Worm (Caenorhabditis elegans): ENCODE data around the gene F59A2.5.

F59A2.5 gene

ce11 chrIII:3390144-3390543 is 14.5 kb upstream of the F59A2.5 start (continued):
- TF ChIP-seq snpc-1.3 (tag; optimal IDR thresholded peaks at IDR 0.05; ENCODE audit: insufficient read depth), result peak; percentile 28
- no peak for TF ChIP-seq B0261.1 (tag; optimal IDR thresholded peaks at IDR 0.05)
- no peak for TF ChIP-seq sea-2 (GFP tag; IDR thresholded peaks at IDR 0.05)
- no peak for TF ChIP-seq Y53F4B.3 (GFP tag; IDR thresholded peaks at IDR 0.05)
- TF ChIP-seq ceh-79 (tag; optimal IDR thresholded peaks at IDR 0.05), result no peak
- no peak for TF ChIP-seq ztf-28 (GFP tag; IDR thresholded peaks at IDR 0.05)
- no peak for TF ChIP-seq dpff-1 (tag; optimal IDR thresholded peaks at IDR 0.05)
- TF ChIP-seq K12H6.12 (tag; optimal IDR thresholded peaks at IDR 0.05), result no peak
- peak; percentile 57; the same call in 1 of the 2 replicates for TF ChIP-seq pbrm-1 (GFP tag; IDR thresholded peaks at IDR 0.05)
- TF ChIP-seq Y79H2A.3 (GFP tag; conservative IDR thresholded peaks at IDR 0.05), result no peak
- TF ChIP-seq rpc-1 (optimal IDR thresholded peaks at IDR 0.05), result no peak
- no peak for TF ChIP-seq rpc-1 (tag; optimal IDR thresholded peaks at IDR 0.05)
- TF ChIP-seq ceh-58 (GFP tag; IDR thresholded peaks at IDR 0.05), result no peak
- TF ChIP-seq lsl-1 (GFP tag; optimal IDR thresholded peaks at IDR 0.05), result peak; percentile 99
- no peak for TF ChIP-seq zim-3 (tag; optimal IDR thresholded peaks at IDR 0.05)
- TF ChIP-seq ekl-4 (GFP tag; IDR thresholded peaks at IDR 0.05), result 0 out of 2 replicates have a peak, but pooled peaks have one; percentile 40
- no peak for TF ChIP-seq Y53G8AR.9 (GFP tag; conservative IDR thresholded peaks at IDR 0.05)
- TF ChIP-seq tbx-9 (tag; optimal IDR thresholded peaks at IDR 0.05; ENCODE audit: borderline replicate concordance), result no peak
- TF ChIP-seq rcor-1 (GFP tag; IDR thresholded peaks at IDR 0.05), result peak; percentile 51
- no peak for TF ChIP-seq madf-10 (tag; optimal IDR thresholded peaks at IDR 0.05)
- no peak for TF ChIP-seq pha-4 (tag; optimal IDR thresholded peaks at IDR 0.05)
- peak; percentile 22; the same call in 1 of the 2 replicates for TF ChIP-seq dox-1 (GFP tag; IDR thresholded peaks at IDR 0.05)
- no peak for TF ChIP-seq F57A8.1 (GFP tag; optimal IDR thresholded peaks at IDR 0.05)
- TF ChIP-seq egrh-3 (GFP tag; IDR thresholded peaks at IDR 0.05), result no peak
- peak; percentile 48 for TF ChIP-seq snpc-1.1 (tag; optimal IDR thresholded peaks at IDR 0.05; ENCODE audit: insufficient read depth)
- TF ChIP-seq F33H1.4 (GFP tag; IDR thresholded peaks at IDR 0.05), result peak; percentile 98
- no peak for TF ChIP-seq T07F8.4 (tag; optimal IDR thresholded peaks at IDR 0.05)
- peak; percentile 27 for TF ChIP-seq dpl-1 (GFP tag; optimal IDR thresholded peaks at IDR 0.05)
- peak; percentile 73 for TF ChIP-seq tlf-1 (GFP tag; optimal IDR thresholded peaks at IDR 0.05)
- TF ChIP-seq C17E4.6 (GFP tag; IDR thresholded peaks at IDR 0.05), result no peak
- peak; percentile 98 for TF ChIP-seq madf-6 (GFP tag; IDR thresholded peaks at IDR 0.05)
- no peak for TF ChIP-seq nfya-1 (tag; optimal IDR thresholded peaks at IDR 0.05; ENCODE audit: borderline replicate concordance, insufficient read depth)
- peak; percentile 34; the same call in 1 of the 2 replicates for TF ChIP-seq hmg-1.2 (GFP tag; IDR thresholded peaks at IDR 0.05)
- no peak for TF ChIP-seq lin-35 (GFP tag; optimal IDR thresholded peaks at IDR 0.05)
- peak; percentile 99 for TF ChIP-seq xnd-1 (tag; optimal IDR thresholded peaks at IDR 0.05)
- no peak for TF ChIP-seq mes-4 (tag; optimal IDR thresholded peaks at IDR 0.05)
- no peak for TF ChIP-seq K11D2.4 (GFP tag; IDR thresholded peaks at IDR 0.05)
- no peak for TF ChIP-seq madf-3 (GFP tag; IDR thresholded peaks at IDR 0.05)
- 0 out of 2 replicates have a peak, but pooled peaks have one; percentile 12 for TF ChIP-seq attf-6 (GFP tag; IDR thresholded peaks at IDR 0.05)

- TF ChIP-seq Y67H2A.10 (GFP tag; conservative IDR thresholded peaks at IDR 0.05) (no peak), F10E7.11 (tag; optimal IDR thresholded peaks at IDR 0.05) (no peak)
Measured at ce11 chrIII:3393687-3394086, 11.0 kb upstream of the F59A2.5 start, which contains the start of gene mlc-4. mlc-4 (minus strand) TSS chrIII:3393787.

All from whole organism, young adult.